Fruit fly (Drosophila melanogaster): ENCODE data around the gene CG17292.

Gene CG17292

dm6 chr2L:8362955-8363285 is 7.3 kb upstream of the CG17292 start:
- no peak for TF ChIP-seq Mio (GFP tag; optimal IDR thresholded peaks at IDR 0.05)
- TF ChIP-seq ey (GFP tag; optimal IDR thresholded peaks at IDR 0.05) = no peak
- no peak for TF ChIP-seq h (GFP tag; optimal IDR thresholded peaks at IDR 0.05)
- no peak for TF ChIP-seq dsf (GFP tag; optimal IDR thresholded peaks at IDR 0.05; ENCODE audit: borderline replicate concordance)
- TF ChIP-seq brk (GFP tag; optimal IDR thresholded peaks at IDR 0.05) = no peak

- TF ChIP-seq Hr83 (GFP tag; optimal IDR thresholded peaks at IDR 0.05; ENCODE audit: poor library complexity, severe bottlenecking) = no peak
- TF ChIP-seq usp (GFP tag; optimal IDR thresholded peaks at IDR 0.05) = no peak
- no peak for TF ChIP-seq Vsx2 (GFP tag; optimal IDR thresholded peaks at IDR 0.05; ENCODE audit: partially characterized antibody)
- TF ChIP-seq fru (GFP tag; optimal IDR thresholded peaks at IDR 0.05) = peak; percentile 20
- peak; percentile 9 for TF ChIP-seq CG9705 (GFP tag; optimal IDR thresholded peaks at IDR 0.05)
- TF ChIP-seq OdsH (GFP tag; optimal IDR thresholded peaks at IDR 0.05) = no peak
- TF ChIP-seq dsf (GFP tag; optimal IDR thresholded peaks at IDR 0.05; ENCODE audit: borderline replicate concordance) = no peak
- TF ChIP-seq br (GFP tag; optimal IDR thresholded peaks at IDR 0.05) = no peak
- TF ChIP-seq Rel (GFP tag; optimal IDR thresholded peaks at IDR 0.05) = no peak
- peak; percentile 3 for TF ChIP-seq Rel (tag; optimal IDR thresholded peaks at IDR 0.05)
- no peak for TF ChIP-seq Hr78 (GFP tag; optimal IDR thresholded peaks at IDR 0.05)
- TF ChIP-seq CG32264 (GFP tag; optimal IDR thresholded peaks at IDR 0.05) = no peak
- TF ChIP-seq dl (GFP tag; optimal IDR thresholded peaks at IDR 0.05; ENCODE audit: insufficient read depth in 1 of 2, partially characterized antibody in 2 of 2) = no peak
- TF ChIP-seq Jra (GFP tag; optimal IDR thresholded peaks at IDR 0.05) = no peak
- no peak for TF ChIP-seq HLH106 (tag; optimal IDR thresholded peaks at IDR 0.05)
- TF ChIP-seq psq (GFP tag; optimal IDR thresholded peaks at IDR 0.05) = no peak
- TF ChIP-seq h (GFP tag; optimal IDR thresholded peaks at IDR 0.05) = peak; percentile 58
- TF ChIP-seq jim (GFP tag; optimal IDR thresholded peaks at IDR 0.05) = no peak
- peak; percentile 7 for TF ChIP-seq woc (GFP tag; optimal IDR thresholded peaks at IDR 0.05)
- TF ChIP-seq foxo (GFP tag; optimal IDR thresholded peaks at IDR 0.05) = no peak
- no peak for TF ChIP-seq Dif (GFP tag; optimal IDR thresholded peaks at IDR 0.05; ENCODE audit: partially characterized antibody)
- TF ChIP-seq Hnf4 (GFP tag; optimal IDR thresholded peaks at IDR 0.05) = peak; percentile 32
- peak; percentile 36 for TF ChIP-seq rgr (GFP tag; optimal IDR thresholded peaks at IDR 0.05)
- TF ChIP-seq Mio (GFP tag; optimal IDR thresholded peaks at IDR 0.05) = no peak
- peak; percentile 38 for TF ChIP-seq brk (GFP tag; optimal IDR thresholded peaks at IDR 0.05)
- TF ChIP-seq dmrt93B (GFP tag; optimal IDR thresholded peaks at IDR 0.05) = no peak
- TF ChIP-seq Myc (optimal IDR thresholded peaks at IDR 0.05) = peak; percentile 62
- TF ChIP-seq Dfd (GFP tag; optimal IDR thresholded peaks at IDR 0.05) = no peak
- TF ChIP-seq Abd-B (GFP tag; optimal IDR thresholded peaks at IDR 0.05) = no peak
- no peak for TF ChIP-seq pan (optimal IDR thresholded peaks at IDR 0.05)
- TF ChIP-seq tai (GFP tag; optimal IDR thresholded peaks at IDR 0.05) = peak; percentile 48
- TF ChIP-seq CrebA (GFP tag; optimal IDR thresholded peaks at IDR 0.05; ENCODE audit: borderline replicate concordance) = no peak
- no peak for TF ChIP-seq GATAd (GFP tag; optimal IDR thresholded peaks at IDR 0.05)
- TF ChIP-seq N (GFP tag; optimal IDR thresholded peaks at IDR 0.05) = no peak
- peak; percentile 58 for TF ChIP-seq Sp1 (GFP tag; optimal IDR thresholded peaks at IDR 0.05)
- TF ChIP-seq ey (GFP tag; optimal IDR thresholded peaks at IDR 0.05) = no peak
- TF ChIP-seq sage (GFP tag; optimal IDR thresholded peaks at IDR 0.05) = no peak
Measured at dm6 chr2L:8364006-8364956, 6.0 kb upstream of the CG17292 start, which contains the start of the genes RpS13 and CSN8. Gene RpS13, minus strand, starts transcription at chr2L:8364662. Gene CSN8, plus strand, starts transcription at chr2L:8364855.
